Fruit fly (Drosophila melanogaster) whole organism, pupa: Measurements from ENCODE around the gene CG7523.

Experiments used
- CG10348 ChIP-seq: fragments of 200-800 bp; sonication (Bioruptor generic); IDR thresholded peaks from 2 replicates; pipeline ENCODE4 v1.3.6; 2022; ENCODE audit warnings: missing biosample characterization, missing genetic modification characterization
- CG12605 ChIP-seq: fragments of 200-800 bp; sonication (Bioruptor generic); IDR thresholded peaks from 2 replicates; pipeline ENCODE4 v1.3.6; 2022; ENCODE audit warnings: missing biosample characterization, missing genetic modification characterization
- CG13204 ChIP-seq: fragments of 200-800 bp; sonication (Bioruptor generic); optimal IDR thresholded peaks from 2 replicates; lab custom pipeline; 2018; ENCODE audit warnings: missing biosample characterization, mild to moderate bottlenecking, missing genetic modification characterization, moderate library complexity
- CG14655 ChIP-seq: fragments of 200-800 bp; sonication (Bioruptor generic); optimal IDR thresholded peaks from 3 replicates; lab custom pipeline; 2017; ENCODE audit warnings: mild to moderate bottlenecking, missing biosample characterization, missing genetic modification reagents, missing genetic modification characterization
- CG15710 ChIP-seq: fragments of 200-800 bp; sonication (Bioruptor generic); optimal IDR thresholded peaks from 2 replicates; lab custom pipeline; 2018; ENCODE audit warnings: missing biosample characterization, mild to moderate bottlenecking, missing genetic modification characterization, moderate library complexity
- CG17806 ChIP-seq: fragments of 200-800 bp; sonication (Bioruptor generic); optimal IDR thresholded peaks from 2 replicates; lab custom pipeline; 2018; ENCODE audit warnings: missing biosample characterization, mild to moderate bottlenecking, missing genetic modification characterization, moderate library complexity
- CG32121 ChIP-seq: fragments of 200-800 bp; sonication (Bioruptor generic); IDR thresholded peaks from 2 replicates; pipeline ENCODE4 v1.3.6; 2022; ENCODE audit warnings: missing biosample characterization, missing genetic modification characterization
- CG34367 ChIP-seq: fragments of 200-800 bp; sonication (Bioruptor generic); optimal IDR thresholded peaks from 2 replicates; lab custom pipeline; 2018; ENCODE audit warnings: missing biosample characterization, mild to moderate bottlenecking, missing genetic modification characterization
- CG4496 ChIP-seq: fragments of 200-800 bp; sonication (Bioruptor generic); IDR thresholded peaks from 3 replicates; pipeline ENCODE4 v1.3.6; 2022; ENCODE audit warnings: missing biosample characterization, missing genetic modification characterization
- CG8159 ChIP-seq: fragments of 200-800 bp; sonication (Bioruptor generic); optimal IDR thresholded peaks from 3 replicates; lab custom pipeline; 2018; ENCODE audit warnings: missing biosample characterization, mild to moderate bottlenecking, missing genetic modification characterization, moderate library complexity
- CG8301 ChIP-seq: fragments of 200-800 bp; sonication (Bioruptor generic); optimal IDR thresholded peaks from 2 replicates; lab custom pipeline; 2018; ENCODE audit warnings: missing biosample characterization, mild to moderate bottlenecking, missing genetic modification characterization
- CG9948 ChIP-seq: fragments of 200-800 bp; sonication (Bioruptor generic); optimal IDR thresholded peaks from 2 replicates; lab custom pipeline; 2018; ENCODE audit warnings: missing biosample characterization, mild to moderate bottlenecking, missing genetic modification characterization, moderate library complexity
- D1 ChIP-seq: fragments of 200-800 bp; sonication (Bioruptor generic); optimal IDR thresholded peaks from 2 replicates; lab custom pipeline; 2018; ENCODE audit warnings: missing biosample characterization, mild to moderate bottlenecking, missing genetic modification characterization, moderate library complexity
- EcR ChIP-seq: fragments of 200-800 bp; sonication (Bioruptor generic); optimal IDR thresholded peaks from 3 replicates; lab custom pipeline; 2019; ENCODE audit warnings: missing biosample characterization, missing genetic modification characterization, mild to moderate bottlenecking, moderate library complexity, missing genetic modification reagents
- Ets98B ChIP-seq: fragments of 200-800 bp; sonication (Bioruptor generic); IDR thresholded peaks from 2 replicates; pipeline ENCODE4 v1.3.6; 2022; ENCODE audit warnings: missing biosample characterization, missing genetic modification characterization
- Pif1A ChIP-seq: fragments of 200-800 bp; sonication (Bioruptor generic); optimal IDR thresholded peaks from 3 replicates; lab custom pipeline; 2016; ENCODE audit warnings: missing biosample characterization, missing genetic modification characterization
- Pif1B ChIP-seq: fragments of 200-800 bp; sonication (Bioruptor generic); optimal IDR thresholded peaks from 3 replicates; lab custom pipeline; 2016; ENCODE audit warnings: missing biosample characterization, missing genetic modification characterization
- Snoo ChIP-seq: fragments of 200-800 bp; sonication (Bioruptor generic); optimal IDR thresholded peaks from 3 replicates; lab custom pipeline; 2017; ENCODE audit warnings: missing biosample characterization, mild to moderate bottlenecking, missing genetic modification characterization, inconsistent platforms
- fd96Ca ChIP-seq: fragments of 200-800 bp; sonication (Bioruptor generic); IDR thresholded peaks from 3 replicates; pipeline ENCODE4 v1.3.6; 2022; ENCODE audit warnings: missing biosample characterization, missing genetic modification characterization
- gl ChIP-seq: fragments of 200-800 bp; sonication (Bioruptor generic); optimal IDR thresholded peaks from 2 replicates; lab custom pipeline; 2018; ENCODE audit warnings: missing biosample characterization, mild to moderate bottlenecking, missing genetic modification characterization
- rn ChIP-seq: fragments of 200-800 bp; sonication (Bioruptor generic); IDR thresholded peaks from 2 replicates; pipeline ENCODE4 v1.3.6; 2022; ENCODE audit warnings: missing biosample characterization, missing genetic modification characterization

The CG7523 gene

dm6 chr3R:17704538-17704854 lies 33.8 kb upstream of the CG7523 start:
- TF ChIP-seq CG4496 (GFP tag; lab: Robert Waterston, UW) (no peak), CG17806 (no peak), CG32121 (GFP tag; lab: Robert Waterston, UW) (no peak), D1 (no peak), EcR (peak; percentile 66), fd96Ca (no peak), CG8301 (tag; lab: Kevin White, UChicago) (no peak), CG34367 (no peak), Snoo (tag; lab: Kevin White, UChicago) (no peak), CG10348 (GFP tag; lab: Robert Waterston, UW) (no peak), CG12605 (GFP tag; lab: Robert Waterston, UW) (no peak), CG8159 (tag; lab: Kevin White, UChicago) (no peak), CG13204 (peak; percentile 98)

DNA sequence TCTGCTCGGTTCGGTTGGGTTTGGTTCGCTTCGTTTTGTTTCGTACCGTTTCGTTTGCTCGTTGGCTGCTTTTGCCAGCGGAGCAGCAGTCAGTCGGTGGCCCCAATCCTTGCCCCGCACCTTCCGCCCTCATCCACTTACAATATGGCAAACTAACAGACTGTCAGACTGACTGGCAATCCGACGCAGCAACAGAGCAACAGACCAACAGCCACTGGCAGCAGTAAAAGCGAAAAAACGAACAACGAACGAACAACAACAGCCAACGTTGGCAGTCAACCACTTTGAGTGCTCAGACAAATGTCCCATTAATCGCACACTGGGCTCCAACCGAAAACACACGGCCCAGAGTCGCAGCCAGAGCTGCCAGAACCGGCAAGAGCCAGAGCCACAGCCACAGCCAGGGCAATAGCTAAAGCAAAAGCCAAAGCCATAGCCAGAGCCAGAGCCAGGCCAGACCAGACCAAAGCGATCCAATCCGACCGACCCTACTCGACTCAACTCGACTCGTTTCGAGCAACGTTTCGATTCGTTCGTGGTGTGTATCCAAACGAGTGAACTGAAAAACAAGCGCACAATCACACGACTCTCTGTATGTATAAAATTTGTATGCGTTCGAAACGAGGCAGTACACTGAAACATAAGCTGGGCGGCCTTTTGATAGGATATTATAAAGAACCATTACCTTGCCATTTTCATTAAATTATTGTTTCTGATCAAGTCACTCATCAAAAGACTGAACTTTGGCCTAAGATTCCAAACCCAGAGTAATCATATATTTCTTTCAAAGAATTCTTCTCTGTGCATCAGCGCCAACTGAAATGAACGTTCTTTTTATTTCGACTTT lies 33.2 kb upstream of the CG7523 start:
- TF ChIP-seq CG9948 (tag; lab: Kevin White, UChicago) (peak; percentile 100), CG10348 (GFP tag; lab: Robert Waterston, UW) (peak; percentile 98), CG13204 (peak; percentile 99), CG12605 (GFP tag; lab: Robert Waterston, UW) (peak; percentile 99), fd96Ca (peak; percentile 100), Pif1B (peak; percentile 100), rn (peak; percentile 100), Snoo (tag; lab: Kevin White, UChicago) (peak; percentile 100), CG14655 (GFP tag; lab: Kevin White, UChicago) (peak; percentile 100), CG8301 (tag; lab: Kevin White, UChicago) (peak; percentile 100), gl (peak; percentile 99), D1 (peak; percentile 99), EcR (peak; percentile 85), CG4496 (GFP tag; lab: Robert Waterston, UW) (peak; percentile 100), CG32121 (GFP tag; lab: Robert Waterston, UW) (peak; percentile 100), Pif1A (GFP tag; lab: Kevin White, UChicago) (peak; percentile 100), CG17806 (peak; percentile 100), CG15710 (tag; lab: Kevin White, UChicago) (peak; percentile 100), CG34367 (peak; percentile 100), CG8159 (tag; lab: Kevin White, UChicago) (peak; percentile 100), Ets98B (GFP tag; lab: Robert Waterston, UW) (peak; percentile 100)

- peak; percentile 83 for TF ChIP-seq CG12605 (GFP tag; lab: Robert Waterston, UW)
- TF ChIP-seq CG4496 (GFP tag; lab: Robert Waterston, UW), result peak; percentile 88
- peak; percentile 94 for TF ChIP-seq D1
- peak; percentile 98 for TF ChIP-seq CG8159 (tag; lab: Kevin White, UChicago)
- TF ChIP-seq fd96Ca, result peak; percentile 51; the same call in 2 of the 3 replicates
- peak; percentile 86 for TF ChIP-seq Ets98B (GFP tag; lab: Robert Waterston, UW)
- peak; percentile 95 for TF ChIP-seq Pif1B
- TF ChIP-seq CG9948 (tag; lab: Kevin White, UChicago), result peak; percentile 97
- TF ChIP-seq CG8301 (tag; lab: Kevin White, UChicago), result peak; percentile 98
- TF ChIP-seq Snoo (tag; lab: Kevin White, UChicago), result peak; percentile 89
- peak; percentile 90 for TF ChIP-seq CG34367
- TF ChIP-seq rn, result peak; percentile 82
- TF ChIP-seq gl, result peak; percentile 91
- TF ChIP-seq CG10348 (GFP tag; lab: Robert Waterston, UW), result peak; percentile 78
- peak; percentile 97 for TF ChIP-seq CG17806
- no peak for TF ChIP-seq EcR
- TF ChIP-seq CG15710 (tag; lab: Kevin White, UChicago), result peak; percentile 95
- no peak for TF ChIP-seq CG13204
- TF ChIP-seq Pif1A (GFP tag; lab: Kevin White, UChicago), result peak; percentile 95
- peak; percentile 98 for TF ChIP-seq CG14655 (GFP tag; lab: Kevin White, UChicago)
- peak; percentile 93 for TF ChIP-seq CG32121 (GFP tag; lab: Robert Waterston, UW)
Observed at dm6 chr3R:17703024-17703690, 32.5 kb upstream of the CG7523 start.

dm6 chr3R:17701971-17702845 lies 31.5 kb upstream of the CG7523 start:
- TF ChIP-seq Ets98B (GFP tag; lab: Robert Waterston, UW) (no peak; the same call in 1 of the 2 replicates), EcR (peak; percentile 26), Snoo (tag; lab: Kevin White, UChicago) (peak; percentile 62), CG32121 (GFP tag; lab: Robert Waterston, UW) (no peak), Pif1A (GFP tag; lab: Kevin White, UChicago) (peak; percentile 71), D1 (peak; percentile 53), CG8301 (tag; lab: Kevin White, UChicago) (peak; percentile 48), CG13204 (peak; percentile 47), CG9948 (tag; lab: Kevin White, UChicago) (peak; percentile 87), CG34367 (peak; percentile 87), fd96Ca (peak; percentile 46; the same call in 1 of the 3 replicates), gl (no peak), CG14655 (GFP tag; lab: Kevin White, UChicago) (peak; percentile 72), CG4496 (GFP tag; lab: Robert Waterston, UW) (peak; percentile 47; the same call in 1 of the 3 replicates), CG12605 (GFP tag; lab: Robert Waterston, UW) (no peak), rn (peak; percentile 35; the same call in 1 of the 2 replicates), CG8159 (tag; lab: Kevin White, UChicago) (peak; percentile 88), CG15710 (tag; lab: Kevin White, UChicago) (peak; percentile 89), CG17806 (peak; percentile 77), Pif1B (peak; percentile 43), CG10348 (GFP tag; lab: Robert Waterston, UW) (no peak)
- TF ChIP-seq, all 21 proteins: peak for 16
